Worm (Caenorhabditis elegans): ENCODE data around the gene C46C2.6.

DNA sequence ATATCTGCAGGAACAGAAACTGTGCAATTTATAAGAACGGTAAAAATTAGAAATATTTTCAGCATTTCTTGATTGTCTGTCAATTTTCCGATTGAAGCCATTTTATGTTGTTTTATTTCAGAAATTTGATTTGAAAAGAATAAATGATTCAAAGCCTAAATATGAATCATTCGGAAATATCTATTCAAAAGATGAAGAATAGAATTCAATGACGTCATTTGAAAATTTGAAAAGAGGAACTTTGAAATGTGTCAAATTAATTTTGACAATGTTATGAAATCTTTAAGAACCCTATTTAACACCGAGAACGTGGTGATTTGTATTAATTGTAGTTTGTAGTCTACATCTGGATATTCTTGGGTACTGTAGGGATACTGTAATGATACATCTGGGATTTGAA, 19.7 kb upstream of the C46C2.6 start, which contains the start of gene C46C2.5:
- TF ChIP-seq D2030.7 (GFP tag; IDR thresholded peaks at IDR 0.05), result no peak
- no peak for TF ChIP-seq pha-4 (tag; optimal IDR thresholded peaks at IDR 0.05)
- no peak for TF ChIP-seq sptf-2 (GFP tag; optimal IDR thresholded peaks at IDR 0.05)
- TF ChIP-seq F57C9.4 (tag; optimal IDR thresholded peaks at IDR 0.05), result no peak
- no peak for TF ChIP-seq ets-4 (GFP tag; optimal IDR thresholded peaks at IDR 0.05)
- TF ChIP-seq ceh-100 (GFP tag; IDR thresholded peaks at IDR 0.05), result no peak
- no peak for TF ChIP-seq egrh-3 (GFP tag; IDR thresholded peaks at IDR 0.05)
- TF ChIP-seq zfh-2 (GFP tag; conservative IDR thresholded peaks at IDR 0.05), result no peak
- no peak for TF ChIP-seq tlf-1 (GFP tag; optimal IDR thresholded peaks at IDR 0.05)
- TF ChIP-seq egl-18 (GFP tag; IDR thresholded peaks at IDR 0.05), result no peak

Data from whole organism, young adult.